Worm (Caenorhabditis elegans): ENCODE measurements around the gene rrc-1.

- no peak for TF ChIP-seq ama-1 (optimal IDR thresholded peaks at IDR 0.05)
- no peak for TF ChIP-seq sea-1 (GFP tag; conservative IDR thresholded peaks at IDR 0.05)
- no peak for TF ChIP-seq pes-1 (GFP tag; IDR thresholded peaks at IDR 0.05)
- TF ChIP-seq aly-1 (tag; optimal IDR thresholded peaks at IDR 0.05) = no peak
- TF ChIP-seq ceh-36 (tag; optimal IDR thresholded peaks at IDR 0.05) = no peak
- no peak for TF ChIP-seq ceh-13 (GFP tag; optimal IDR thresholded peaks at IDR 0.05)
- TF ChIP-seq flt-1 (GFP tag; IDR thresholded peaks at IDR 0.05) = no peak
- no peak for TF ChIP-seq B0310.2 (tag; optimal IDR thresholded peaks at IDR 0.05)
- no peak for TF ChIP-seq ets-7 (tag; optimal IDR thresholded peaks at IDR 0.05)
- no peak for TF ChIP-seq tbx-11 (GFP tag; IDR thresholded peaks at IDR 0.05)
These were observed 1.3 kb upstream of the rrc-1 start for ce11 chrX:9832370-9832769.
